Worm (Caenorhabditis elegans) whole organism, L2 larva: Measurements from ENCODE around the gene math-34.
"Not testable (repeated sequence)": the region's sequence is repeated elsewhere in the genome, so short reads cannot be mapped to it uniquely, and the experiment has no call there.

Experiments used
- alr-1 ChIP-seq: fragments of 150-350 bp; optimal IDR thresholded peaks from 2 replicates; lab custom pipeline; 2014; ENCODE audit warnings: missing biosample characterization, missing genetic modification characterization
- egl-27 ChIP-seq: sonication (generic microtip); optimal IDR thresholded peaks from 3 replicates; lab custom pipeline; 2017; ENCODE audit warnings: missing biosample characterization, missing genetic modification reagents, missing genetic modification characterization
- lsy-2 ChIP-seq, 2 experiments: fragments of 150-350 bp in 1 of 2; sonication (generic microtip) in 1 of 2; optimal IDR thresholded peaks; 2 replicates each; lab custom pipeline; 2014 to 2017; ENCODE audit warnings: missing biosample characterization in 2 of 2, missing genetic modification characterization in 2 of 2
- nhr-237 ChIP-seq: fragments of 150-350 bp; optimal IDR thresholded peaks from 2 replicates; lab custom pipeline; 2014; ENCODE audit warnings: missing biosample characterization, missing genetic modification characterization
- nhr-25 ChIP-seq: fragments of 150-350 bp; sonication (generic microtip); optimal IDR thresholded peaks from 3 replicates; lab custom pipeline; 2014; ENCODE audit warnings: missing biosample characterization, missing genetic modification characterization
- nhr-77 ChIP-seq: fragments of 150-350 bp; optimal IDR thresholded peaks from 2 replicates; lab custom pipeline; 2014; ENCODE audit warnings: missing biosample characterization, missing genetic modification characterization
- sem-4 ChIP-seq: fragments of 150-350 bp; optimal IDR thresholded peaks from 2 replicates; lab custom pipeline; 2014; ENCODE audit warnings: missing biosample characterization, missing genetic modification reagents, missing genetic modification characterization
- skn-1 ChIP-seq: sonication (generic microtip); optimal IDR thresholded peaks from 2 replicates; lab custom pipeline; 2017; ENCODE audit warnings: missing biosample characterization, missing genetic modification characterization
- sma-3 ChIP-seq: sonication (generic microtip); optimal IDR thresholded peaks from 2 replicates; lab custom pipeline; 2016; ENCODE audit warnings: missing genetic modification reagents, missing genetic modification characterization, missing compliant biosample characterization
- sma-9 ChIP-seq, 2 experiments: fragments of 150-350 bp in 1 of 2; sonication (generic microtip) in 1 of 2; optimal IDR thresholded peaks; 2 replicates each; lab custom pipeline; 2014 to 2016; ENCODE audit warnings: missing genetic modification characterization in 2 of 2, mild to moderate bottlenecking in 1 of 2, missing biosample characterization in 1 of 2, missing compliant biosample characterization in 1 of 2, missing genetic modification reagents in 1 of 2, moderate library complexity in 1 of 2
- unc-62 ChIP-seq: fragments of 150-350 bp; optimal IDR thresholded peaks from 2 replicates; lab custom pipeline; 2014; ENCODE audit warnings: missing biosample characterization, missing genetic modification reagents, missing genetic modification characterization
- ztf-11 ChIP-seq: sonication (generic microtip); optimal IDR thresholded peaks from 2 replicates; lab custom pipeline; 2017; ENCODE audit warnings: missing biosample characterization, missing genetic modification characterization

- not testable (repeated sequence) for TF ChIP-seq nhr-237 (tag; lab: Kevin White, UChicago); sma-3; unc-62; lsy-2 (tag; optimal IDR thresholded peaks at IDR 0.05; lab: Kevin White, UChicago); skn-1 (tag; lab: Kevin White, UChicago); nhr-77; sma-9 (GFP tag; optimal IDR thresholded peaks at IDR 0.05; lab: Kevin White, UChicago); sma-9 (tag; optimal IDR thresholded peaks at IDR 0.05; lab: Kevin White, UChicago); nhr-25 (tag; lab: Kevin White, UChicago); egl-27 (tag; lab: Kevin White, UChicago); ztf-11 (tag; lab: Kevin White, UChicago); sem-4 (tag; lab: Kevin White, UChicago); alr-1 (tag; lab: Kevin White, UChicago)
Observed at ce11 chrII:1054724-1055123, 26.0 kb downstream of the math-34 start, which contains the start of gene K02E7.7.
